Worm (Caenorhabditis elegans) whole organism, L4 larva: ENCODE data around the gene qdpr-1.

Source experiments
- F44E2.7 ChIP-seq: fragments of 200-800 bp; sonication (Bioruptor generic); IDR thresholded peaks from 2 replicates; pipeline ENCODE4 v2.1.2; 2022; ENCODE audit warnings: missing genetic modification characterization, missing compliant biosample characterization
- Y105C5A.15 ChIP-seq: fragments of 200-800 bp; sonication (Bioruptor generic); IDR thresholded peaks from 2 replicates; pipeline ENCODE4 v1.3.6; 2022; ENCODE audit warnings: missing genetic modification characterization, missing compliant biosample characterization
- ZK337.2 ChIP-seq: fragments of 200-800 bp; sonication (Bioruptor generic); IDR thresholded peaks from 2 replicates; pipeline ENCODE4 v1.3.6; 2022; ENCODE audit warnings: missing genetic modification reagents, missing genetic modification characterization, missing compliant biosample characterization
- ZK546.5 ChIP-seq, 2 experiments: sonication (generic microtip); optimal IDR thresholded peaks; 2 replicates each; lab custom pipeline; 2017; ENCODE audit warnings: missing biosample characterization in 2 of 2, missing genetic modification characterization in 2 of 2
- aha-1 ChIP-seq: fragments of 150-350 bp; peaks from one replicate; lab custom pipeline; 2014; ENCODE audit warnings: missing biosample characterization, missing genetic modification characterization
- aly-2 ChIP-seq: sonication (generic microtip); optimal IDR thresholded peaks from 2 replicates; lab custom pipeline; 2018; ENCODE audit warnings: missing biosample characterization, missing genetic modification characterization
- arid-1 ChIP-seq: fragments of 200-800 bp; sonication (Bioruptor generic); conservative IDR thresholded peaks from 2 replicates; pipeline ENCODE4 v1.3.6; 2022; ENCODE audit warnings: missing genetic modification reagents, missing genetic modification characterization, missing compliant biosample characterization
- ceh-20 ChIP-seq: fragments of 200-800 bp; sonication (Bioruptor generic); IDR thresholded peaks from 2 replicates; pipeline ENCODE4 v1.3.6; 2022; ENCODE audit warnings: missing genetic modification reagents, missing genetic modification characterization, missing compliant biosample characterization
- ceh-44 ChIP-seq: fragments of 200-800 bp; sonication (Bioruptor generic); IDR thresholded peaks from 2 replicates; pipeline ENCODE4 v1.3.6; 2022; ENCODE audit warnings: missing genetic modification reagents, missing genetic modification characterization, missing compliant biosample characterization
- cey-2 ChIP-seq: sonication (generic microtip); optimal IDR thresholded peaks from 3 replicates; lab custom pipeline; 2017; ENCODE audit warnings: missing genetic modification characterization, mild to moderate bottlenecking, missing compliant biosample characterization, antibody characterized with exemption, borderline replicate concordance; ENCODE audit not compliant: insufficient read depth
- daf-16 ChIP-seq, 3 experiments: sonication (generic microtip); optimal IDR thresholded peaks; 2 replicates each; lab custom pipeline; 2016 to 2017; ENCODE audit warnings: missing genetic modification characterization in 3 of 3, missing genetic modification reagents in 3 of 3, mild to moderate bottlenecking in 2 of 3, missing compliant biosample characterization in 2 of 3, missing biosample characterization in 1 of 3, moderate library complexity in 1 of 3
- daf-19 ChIP-seq: fragments of 200-800 bp; sonication (Bioruptor generic); conservative IDR thresholded peaks from 2 replicates; pipeline ENCODE4 v1.3.6; 2022; ENCODE audit warnings: missing genetic modification characterization, missing compliant biosample characterization
- dmd-6 ChIP-seq: fragments of 200-800 bp; sonication (Bioruptor generic); IDR thresholded peaks from 2 replicates; pipeline ENCODE4 v1.3.6; 2022; ENCODE audit warnings: missing genetic modification reagents, missing genetic modification characterization, missing compliant biosample characterization
- dmd-9 ChIP-seq: fragments of 200-800 bp; sonication (Bioruptor generic); IDR thresholded peaks from 2 replicates; pipeline ENCODE4 v1.3.6; 2022; ENCODE audit warnings: missing genetic modification reagents, missing genetic modification characterization, missing compliant biosample characterization
- dpl-1 ChIP-seq: fragments of 150-350 bp; optimal IDR thresholded peaks from 2 replicates; lab custom pipeline; 2014; ENCODE audit warnings: missing biosample characterization, missing genetic modification reagents, missing genetic modification characterization
- duxl-1 ChIP-seq: sonication (generic microtip); optimal IDR thresholded peaks from 2 replicates; lab custom pipeline; 2016; ENCODE audit warnings: mild to moderate bottlenecking, missing genetic modification characterization, moderate library complexity, missing compliant biosample characterization; ENCODE audit not compliant: poor library complexity
- dve-1 ChIP-seq: sonication (generic microtip); optimal IDR thresholded peaks from 2 replicates; lab custom pipeline; 2017; ENCODE audit warnings: antibody characterized with exemption, mild to moderate bottlenecking, missing genetic modification characterization, missing compliant biosample characterization; ENCODE audit not compliant: insufficient read depth
- gei-8 ChIP-seq: fragments of 200-800 bp; sonication (Bioruptor generic); optimal IDR thresholded peaks from 2 replicates; lab custom pipeline; 2018; ENCODE audit warnings: mild to moderate bottlenecking, missing genetic modification characterization, missing compliant biosample characterization
- hlh-11 ChIP-seq: fragments of 200-800 bp; sonication (Bioruptor generic); optimal IDR thresholded peaks from 2 replicates; lab custom pipeline; 2018; ENCODE audit warnings: mild to moderate bottlenecking, missing genetic modification characterization, missing compliant biosample characterization
- hlh-30 ChIP-seq: sonication (generic microtip); optimal IDR thresholded peaks from 2 replicates; lab custom pipeline; 2017; ENCODE audit warnings: antibody characterized with exemption, mild to moderate bottlenecking, missing genetic modification characterization, missing compliant biosample characterization; ENCODE audit not compliant: insufficient read depth
- lin-1 ChIP-seq: fragments of 200-800 bp; sonication (Bioruptor generic); IDR thresholded peaks from 2 replicates; pipeline ENCODE4 v1.3.6; 2022; ENCODE audit warnings: missing genetic modification reagents, missing genetic modification characterization, missing compliant biosample characterization
- lin-13 ChIP-seq: fragments of 150-350 bp; optimal IDR thresholded peaks from 2 replicates; lab custom pipeline; 2014; ENCODE audit warnings: missing biosample characterization, missing genetic modification reagents, missing genetic modification characterization
- lin-38 ChIP-seq: fragments of 200-800 bp; sonication (Bioruptor generic); IDR thresholded peaks from 2 replicates; pipeline ENCODE4 v1.3.6; 2022; ENCODE audit warnings: missing genetic modification reagents, missing genetic modification characterization, missing compliant biosample characterization
- lin-39 ChIP-seq: fragments of 150-350 bp; optimal IDR thresholded peaks from 2 replicates; lab custom pipeline; 2014; ENCODE audit warnings: missing biosample characterization, missing genetic modification reagents, missing genetic modification characterization
- lir-3 ChIP-seq: sonication (generic microtip); optimal IDR thresholded peaks from 2 replicates; lab custom pipeline; 2016; ENCODE audit warnings: mild to moderate bottlenecking, missing genetic modification characterization, missing compliant biosample characterization
- mdl-1 ChIP-seq, 2 experiments: fragments of 150-350 bp in 1 of 2; sonication (generic microtip) in 1 of 2; optimal IDR thresholded peaks; 2 replicates each; lab custom pipeline; 2014 to 2017; ENCODE audit warnings: missing biosample characterization in 2 of 2, missing genetic modification characterization in 2 of 2
- mep-1 ChIP-seq: fragments of 150-350 bp; sonication (generic microtip); optimal IDR thresholded peaks from 3 replicates; lab custom pipeline; 2014; ENCODE audit warnings: missing biosample characterization, missing genetic modification characterization
- mes-2 ChIP-seq: sonication (generic microtip); optimal IDR thresholded peaks from 2 replicates; lab custom pipeline; 2016; ENCODE audit warnings: missing genotype, mild to moderate bottlenecking, missing genetic modification characterization, missing compliant biosample characterization; ENCODE audit not compliant: poor library complexity, severe bottlenecking
- mxl-3 ChIP-seq: fragments of 200-800 bp; sonication (Bioruptor generic); optimal IDR thresholded peaks from 2 replicates; lab custom pipeline; 2018; ENCODE audit warnings: mild to moderate bottlenecking, missing genetic modification characterization, missing compliant biosample characterization
- nhr-10 ChIP-seq: fragments of 150-350 bp; optimal IDR thresholded peaks from 2 replicates; lab custom pipeline; 2014; ENCODE audit warnings: missing biosample characterization, missing genetic modification characterization
- nhr-11 ChIP-seq: fragments of 150-350 bp; optimal IDR thresholded peaks from 2 replicates; lab custom pipeline; 2014; ENCODE audit warnings: missing biosample characterization, missing genetic modification characterization
- nhr-111 ChIP-seq: fragments of 200-800 bp; sonication (Bioruptor generic); optimal IDR thresholded peaks from 2 replicates; lab custom pipeline; 2018; ENCODE audit warnings: mild to moderate bottlenecking, missing genetic modification characterization, missing compliant biosample characterization
- nhr-28 ChIP-seq: fragments of 150-350 bp; optimal IDR thresholded peaks from 2 replicates; lab custom pipeline; 2014; ENCODE audit warnings: missing biosample characterization, missing genetic modification characterization
- nhr-41 ChIP-seq: fragments of 200-800 bp; sonication (Bioruptor generic); IDR thresholded peaks from 2 replicates; pipeline ENCODE4 v1.3.6; 2022; ENCODE audit warnings: missing genetic modification reagents, missing genetic modification characterization, missing compliant biosample characterization
- nhr-77 ChIP-seq: fragments of 150-350 bp; optimal IDR thresholded peaks from 2 replicates; lab custom pipeline; 2014; ENCODE audit warnings: missing biosample characterization, missing genetic modification characterization
- pha-4 ChIP-seq, 2 experiments: fragments of 150-350 bp in 1 of 2; fragments of 200-800 bp in 1 of 2; sonication (Bioruptor generic) in 1 of 2; IDR thresholded peaks in 1 of 2; optimal IDR thresholded peaks in 1 of 2; 2 replicates each; pipeline versions ENCODE4 v1.3.6 to Lab custom; 2014 to 2022; ENCODE audit warnings: missing genetic modification characterization in 2 of 2, missing genetic modification reagents in 2 of 2, missing biosample characterization in 1 of 2, missing compliant biosample characterization in 1 of 2
- pqm-1 ChIP-seq: sonication (generic microtip); optimal IDR thresholded peaks from 2 replicates; lab custom pipeline; 2017; ENCODE audit warnings: missing biosample characterization, missing genetic modification characterization
- rbr-2 ChIP-seq: sonication (generic microtip); optimal IDR thresholded peaks from 2 replicates; lab custom pipeline; 2016; ENCODE audit warnings: missing genotype, missing genetic modification characterization, missing compliant biosample characterization
- sdz-12 ChIP-seq: fragments of 200-800 bp; sonication (Bioruptor generic); optimal IDR thresholded peaks from 2 replicates; lab custom pipeline; 2018; ENCODE audit warnings: mild to moderate bottlenecking, missing genetic modification characterization, missing compliant biosample characterization
- set-16 ChIP-seq: fragments of 200-800 bp; sonication (Bioruptor generic); IDR thresholded peaks from 2 replicates; pipeline ENCODE4 v1.3.6; 2022; ENCODE audit warnings: missing genetic modification reagents, missing genetic modification characterization, missing compliant biosample characterization
- snpc-1.2 ChIP-seq: fragments of 200-800 bp; sonication (Bioruptor generic); IDR thresholded peaks from 2 replicates; pipeline ENCODE4 v1.3.6; 2022; ENCODE audit warnings: missing genetic modification reagents, missing genetic modification characterization, missing compliant biosample characterization
- snpc-4 ChIP-seq: fragments of 150-350 bp; optimal IDR thresholded peaks from 2 replicates; lab custom pipeline; 2014; ENCODE audit warnings: missing biosample characterization, missing genetic modification characterization
- tag-97 ChIP-seq: fragments of 200-800 bp; sonication (Bioruptor generic); IDR thresholded peaks from 2 replicates; pipeline ENCODE4 v1.3.6; 2022; ENCODE audit warnings: missing genetic modification characterization, missing compliant biosample characterization
- unc-39 ChIP-seq: sonication (generic microtip); optimal IDR thresholded peaks from 2 replicates; lab custom pipeline; 2017; ENCODE audit warnings: missing biosample characterization, missing genetic modification characterization
- zag-1 ChIP-seq: fragments of 150-350 bp; optimal IDR thresholded peaks from 2 replicates; lab custom pipeline; 2014; ENCODE audit warnings: missing biosample characterization, missing genetic modification characterization
- zfp-3 ChIP-seq: fragments of 200-800 bp; sonication (Bioruptor generic); conservative IDR thresholded peaks from 2 replicates; pipeline ENCODE4 v1.3.6; 2022; ENCODE audit warnings: missing genetic modification reagents, missing genetic modification characterization, missing compliant biosample characterization
- zip-2 ChIP-seq: fragments of 150-350 bp; optimal IDR thresholded peaks from 2 replicates; lab custom pipeline; 2014; ENCODE audit warnings: missing biosample characterization, missing genetic modification characterization
- ztf-7 ChIP-seq: fragments of 150-350 bp; optimal IDR thresholded peaks from 2 replicates; lab custom pipeline; 2014; ENCODE audit warnings: missing biosample characterization, missing genetic modification characterization

The qdpr-1 gene

ce11 chrIII:13393647-13394046, at the start of gene qdpr-1:
TSS of gene qdpr-1 (plus strand) at chrIII:13393910.
- no peak for TF ChIP-seq mep-1 (tag; lab: Kevin White, UChicago)
- no peak for TF ChIP-seq aha-1 (tag; lab: Kevin White, UChicago)
- no peak for TF ChIP-seq pha-4 (GFP tag; IDR thresholded peaks at IDR 0.05; lab: Robert Waterston, UW)
- TF ChIP-seq pha-4 (tag; optimal IDR thresholded peaks at IDR 0.05; lab: Kevin White, UChicago), result no peak
- TF ChIP-seq F44E2.7, result no peak
- peak; percentile 43 for TF ChIP-seq mxl-3

- TF ChIP-seq lir-3, result no peak
- TF ChIP-seq cey-2 (tag; lab: Kevin White, UChicago), result no peak
- TF ChIP-seq gei-8, result no peak
- TF ChIP-seq zip-2 (tag; lab: Kevin White, UChicago), result no peak
- TF ChIP-seq set-16, result no peak
- TF ChIP-seq duxl-1 (tag; lab: Kevin White, UChicago), result peak; percentile 31
- peak; percentile 37 for TF ChIP-seq dpl-1
- no peak for TF ChIP-seq arid-1 (GFP tag; lab: Robert Waterston, UW)
- TF ChIP-seq nhr-111 (GFP tag; lab: Kevin White, UChicago), result no peak
- TF ChIP-seq sdz-12 (GFP tag; lab: Kevin White, UChicago), result no peak
- TF ChIP-seq nhr-11 (tag; lab: Kevin White, UChicago), result peak; percentile 77
- no peak for TF ChIP-seq mdl-1 (tag; optimal IDR thresholded peaks at IDR 0.05; lab: Kevin White, UChicago)
- TF ChIP-seq tag-97, result no peak
- TF ChIP-seq aly-2, result no peak
- TF ChIP-seq nhr-10, result peak; percentile 75
- TF ChIP-seq lin-13, result no peak
- TF ChIP-seq hlh-30, result peak; percentile 62
- no peak for TF ChIP-seq ZK546.5 (tag; optimal IDR thresholded peaks at IDR 0.05; lab: Kevin White, UChicago)
- TF ChIP-seq dmd-9 (GFP tag; lab: Robert Waterston, UW), result no peak
- TF ChIP-seq snpc-4, result no peak
- TF ChIP-seq unc-39, result no peak
- no peak for TF ChIP-seq zfp-3 (GFP tag; lab: Robert Waterston, UW)
- peak; percentile 100 for TF ChIP-seq nhr-28 (tag; lab: Kevin White, UChicago)
- 0 out of 2 replicates have a peak, but pooled peaks have one; percentile 36 for TF ChIP-seq snpc-1.2 (GFP tag; lab: Robert Waterston, UW)
- TF ChIP-seq nhr-41 (GFP tag; lab: Robert Waterston, UW), result no peak
- no peak for TF ChIP-seq daf-19
- TF ChIP-seq ztf-7, result peak; percentile 1
- no peak for TF ChIP-seq ceh-44
- TF ChIP-seq daf-16 (GFP tag; optimal IDR thresholded peaks at IDR 0.05; lab: Kevin White, UChicago), result no peak
- TF ChIP-seq daf-16 (tag; optimal IDR thresholded peaks at IDR 0.05; lab: Kevin White, UChicago), result peak; percentile 62
- peak; percentile 73 for TF ChIP-seq dve-1 (tag; lab: Kevin White, UChicago)
- TF ChIP-seq lin-39 (tag; lab: Kevin White, UChicago), result no peak
- no peak for TF ChIP-seq ZK337.2 (GFP tag; lab: Robert Waterston, UW)
- peak; percentile 1 for TF ChIP-seq pqm-1 (tag; lab: Kevin White, UChicago)
- TF ChIP-seq nhr-77 (tag; lab: Kevin White, UChicago), result peak; percentile 5
- no peak for TF ChIP-seq rbr-2 (tag; lab: Kevin White, UChicago)
- no peak for TF ChIP-seq lin-1 (GFP tag; lab: Robert Waterston, UW)
- TF ChIP-seq Y105C5A.15 (GFP tag; lab: Robert Waterston, UW), result no peak
- no peak for TF ChIP-seq zag-1
- peak; percentile 36 for TF ChIP-seq mes-2 (tag; lab: Kevin White, UChicago)
- TF ChIP-seq lin-38 (GFP tag; lab: Robert Waterston, UW), result peak; percentile 18; the same call in 1 of the 2 replicates
- TF ChIP-seq dmd-6 (GFP tag; lab: Robert Waterston, UW), result peak; percentile 40; the same call in 1 of the 2 replicates
- TF ChIP-seq hlh-11 (tag; lab: Kevin White, UChicago), result peak; percentile 40
- TF ChIP-seq ceh-20 (GFP tag; lab: Robert Waterston, UW), result no peak
Observed at ce11 chrIII:13344538-13345136, 49.1 kb upstream of the qdpr-1 start, which contains the start of gene acaa-2. TSS of gene acaa-2 (plus strand) at chrIII:13344937.
